Worm (Caenorhabditis elegans): ENCODE measurements around the gene str-109.

DNA sequence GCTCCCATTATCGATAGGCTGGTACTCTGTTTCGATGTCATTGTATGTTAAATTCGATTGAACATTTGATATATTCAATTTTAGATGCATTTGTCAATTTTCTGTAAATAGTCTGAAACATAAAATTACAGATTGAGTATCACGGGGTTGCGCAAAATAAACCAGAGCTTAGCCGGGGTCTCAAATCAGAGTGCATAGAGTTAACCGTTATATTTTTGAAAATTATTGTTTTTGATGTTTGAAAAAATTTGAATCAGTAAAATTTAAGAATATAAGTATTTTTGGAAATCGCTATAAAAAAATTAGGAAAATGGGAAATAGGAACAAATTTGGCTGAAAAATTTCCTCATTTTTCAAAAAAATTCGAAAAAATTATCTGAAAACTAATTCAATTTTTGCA, 2.4 kb downstream of the str-109 start, which contains the start of gene F10A3.17:
- TF ChIP-seq unc-62 (GFP tag; optimal IDR thresholded peaks at IDR 0.05): no peak
- TF ChIP-seq lin-26 (GFP tag; IDR thresholded peaks at IDR 0.05): no peak
- TF ChIP-seq lsy-27 (tag; optimal IDR thresholded peaks at IDR 0.05; ENCODE audit: borderline replicate concordance, insufficient read depth): no peak
- TF ChIP-seq attf-6 (GFP tag; IDR thresholded peaks at IDR 0.05): no peak
- TF ChIP-seq lin-35 (GFP tag; optimal IDR thresholded peaks at IDR 0.05): no peak
- no peak for TF ChIP-seq xnd-1 (tag; optimal IDR thresholded peaks at IDR 0.05)
- TF ChIP-seq repo-1 (tag; optimal IDR thresholded peaks at IDR 0.05): no peak
- TF ChIP-seq pha-4 (tag; optimal IDR thresholded peaks at IDR 0.05): no peak
- no peak for TF ChIP-seq athp-1 (tag; optimal IDR thresholded peaks at IDR 0.05)
